Worm (Caenorhabditis elegans) whole organism, L1 larva: ENCODE results near the gene T23B5.6.

ENCODE experiments used
- C04F5.9 ChIP-seq: sonication (generic microtip); optimal IDR thresholded peaks from 2 replicates; lab custom pipeline; 2016; ENCODE audit warnings: missing genetic modification characterization, missing compliant biosample characterization
- C34B4.2 ChIP-seq: sonication (generic microtip); optimal IDR thresholded peaks from 2 replicates; lab custom pipeline; 2017; ENCODE audit warnings: mild to moderate bottlenecking, missing genetic modification characterization, missing compliant biosample characterization
- alr-1 ChIP-seq: fragments of 200-800 bp; sonication (Bioruptor generic); optimal IDR thresholded peaks from 2 replicates; lab custom pipeline; 2018; ENCODE audit warnings: borderline replicate concordance, mild to moderate bottlenecking, missing genetic modification characterization, missing compliant biosample characterization
- aly-2 ChIP-seq: fragments of 150-350 bp; optimal IDR thresholded peaks from 2 replicates; lab custom pipeline; 2014; ENCODE audit warnings: missing biosample characterization, missing genetic modification characterization
- ceh-8 ChIP-seq: fragments of 200-800 bp; sonication (Bioruptor generic); optimal IDR thresholded peaks from 2 replicates; lab custom pipeline; 2018; ENCODE audit warnings: mild to moderate bottlenecking, missing genetic modification characterization, moderate library complexity, missing compliant biosample characterization
- ceh-82 ChIP-seq, 3 experiments: fragments of 150-350 bp in 1 of 3; sonication (generic microtip) in 2 of 3; optimal IDR thresholded peaks; 2 replicates each; lab custom pipeline; 2014 to 2017; ENCODE audit warnings: missing biosample characterization in 3 of 3, missing genetic modification characterization in 3 of 3
- ceh-90 ChIP-seq: sonication (generic microtip); optimal IDR thresholded peaks from 2 replicates; lab custom pipeline; 2016; ENCODE audit warnings: missing genetic modification characterization, missing compliant biosample characterization
- dpl-1 ChIP-seq, 3 experiments: fragments of 150-350 bp in 2 of 3; sonication (generic microtip) in 1 of 3; optimal IDR thresholded peaks; 2 replicates each; lab custom pipeline; 2014 to 2017; ENCODE audit warnings: missing biosample characterization in 3 of 3, missing genetic modification characterization in 3 of 3, missing genetic modification reagents in 3 of 3
- efl-1 ChIP-seq, 4 experiments: fragments of 150-350 bp; optimal IDR thresholded peaks in 3 of 4; peaks in 1 of 4; 1 replicate in 1 of 4; 2 replicates in 3 of 4; lab custom pipeline; 2014; ENCODE audit warnings: missing biosample characterization in 2 of 4, missing genetic modification characterization in 2 of 4, missing genetic modification reagents in 2 of 4
- efl-3 ChIP-seq: fragments of 200-800 bp; sonication (Bioruptor generic); optimal IDR thresholded peaks from 2 replicates; lab custom pipeline; 2018; ENCODE audit warnings: mild to moderate bottlenecking, missing genetic modification characterization, missing compliant biosample characterization
- egl-13 ChIP-seq: sonication (generic microtip); optimal IDR thresholded peaks from 2 replicates; lab custom pipeline; 2016; ENCODE audit warnings: missing genotype, missing genetic modification reagents, missing genetic modification characterization, missing compliant biosample characterization
- elt-3 ChIP-seq, 6 experiments: fragments of 150-350 bp in 1 of 6; sonication (generic microtip); optimal IDR thresholded peaks; 2 replicates each; lab custom pipeline; 2017 to 2018; ENCODE audit warnings: missing biosample characterization in 6 of 6, missing genetic modification characterization in 6 of 6, inconsistent platforms in 1 of 6
- fkh-10 ChIP-seq: sonication (generic microtip); optimal IDR thresholded peaks from 2 replicates; lab custom pipeline; 2017; ENCODE audit warnings: missing biosample characterization, missing genetic modification reagents, missing genetic modification characterization
- fkh-8 ChIP-seq: sonication (generic microtip); optimal IDR thresholded peaks from 2 replicates; lab custom pipeline; 2016; ENCODE audit warnings: mild to moderate bottlenecking, missing genetic modification characterization, missing compliant biosample characterization
- fos-1 ChIP-seq: fragments of 150-350 bp; optimal IDR thresholded peaks from 2 replicates; lab custom pipeline; 2014; ENCODE audit warnings: missing biosample characterization, missing genetic modification characterization
- hlh-17 ChIP-seq: fragments of 200-800 bp; sonication (Bioruptor generic); optimal IDR thresholded peaks from 2 replicates; lab custom pipeline; 2018; ENCODE audit warnings: missing genetic modification characterization, mild to moderate bottlenecking, missing compliant biosample characterization, moderate library complexity, borderline replicate concordance
- irx-1 ChIP-seq: sonication (generic microtip); optimal IDR thresholded peaks from 2 replicates; lab custom pipeline; 2016; ENCODE audit warnings: missing genetic modification characterization, missing compliant biosample characterization
- isw-1 ChIP-seq: fragments of 200-800 bp; sonication (Bioruptor generic); IDR thresholded peaks from 2 replicates; pipeline ENCODE4 v1.3.6; 2022; ENCODE audit warnings: missing genetic modification characterization, missing compliant biosample characterization
- jun-1 ChIP-seq: fragments of 150-350 bp; optimal IDR thresholded peaks from 2 replicates; lab custom pipeline; 2014; ENCODE audit warnings: missing biosample characterization, missing genetic modification reagents, missing genetic modification characterization
- lin-13 ChIP-seq: fragments of 150-350 bp; optimal IDR thresholded peaks from 2 replicates; lab custom pipeline; 2014; ENCODE audit warnings: missing biosample characterization, missing genetic modification reagents, missing genetic modification characterization
- lin-14 ChIP-seq: fragments of 200-800 bp; sonication (Bioruptor generic); optimal IDR thresholded peaks from 2 replicates; lab custom pipeline; 2018; ENCODE audit warnings: mild to moderate bottlenecking, missing genetic modification characterization, moderate library complexity, missing compliant biosample characterization
- lin-15B ChIP-seq: fragments of 150-350 bp; sonication (generic microtip); optimal IDR thresholded peaks from 3 replicates; lab custom pipeline; 2014; ENCODE audit warnings: missing biosample characterization, missing genetic modification characterization
- lin-35 ChIP-seq, 2 experiments: fragments of 150-350 bp; optimal IDR thresholded peaks; 2 replicates each; lab custom pipeline; 2014; ENCODE audit warnings: missing biosample characterization in 2 of 2, missing genetic modification characterization in 2 of 2, missing genetic modification reagents in 2 of 2
- lir-3 ChIP-seq: sonication (generic microtip); optimal IDR thresholded peaks from 2 replicates; lab custom pipeline; 2016; ENCODE audit warnings: mild to moderate bottlenecking, missing genetic modification characterization, moderate library complexity, missing compliant biosample characterization; ENCODE audit not compliant: poor library complexity
- lsy-2 ChIP-seq, 2 experiments: fragments of 150-350 bp; optimal IDR thresholded peaks; 2 replicates each; lab custom pipeline; 2014; ENCODE audit warnings: missing biosample characterization in 2 of 2, missing genetic modification characterization in 2 of 2
- mef-2 ChIP-seq: fragments of 150-350 bp; optimal IDR thresholded peaks from 2 replicates; lab custom pipeline; 2014; ENCODE audit warnings: missing biosample characterization, missing genetic modification characterization
- mep-1 ChIP-seq: fragments of 150-350 bp; optimal IDR thresholded peaks from 2 replicates; lab custom pipeline; 2014; ENCODE audit warnings: missing biosample characterization, missing genetic modification characterization
- nhr-20 ChIP-seq: sonication (generic microtip); optimal IDR thresholded peaks from 2 replicates; lab custom pipeline; 2016; ENCODE audit warnings: mild to moderate bottlenecking, missing genetic modification characterization, missing compliant biosample characterization
- nhr-28 ChIP-seq: fragments of 150-350 bp; optimal IDR thresholded peaks from 2 replicates; lab custom pipeline; 2014; ENCODE audit warnings: missing biosample characterization, missing genetic modification characterization
- nhr-47 ChIP-seq: sonication (generic microtip); optimal IDR thresholded peaks from 2 replicates; lab custom pipeline; 2016; ENCODE audit warnings: mild to moderate bottlenecking, missing genetic modification characterization, moderate library complexity, missing compliant biosample characterization
- nhr-71 ChIP-seq: sonication (generic microtip); optimal IDR thresholded peaks from 2 replicates; lab custom pipeline; 2016; ENCODE audit warnings: mild to moderate bottlenecking, missing genetic modification characterization, moderate library complexity, missing compliant biosample characterization
- nhr-77 ChIP-seq: fragments of 150-350 bp; optimal IDR thresholded peaks from 2 replicates; lab custom pipeline; 2014; ENCODE audit warnings: missing biosample characterization, missing genetic modification characterization
- nhr-85 ChIP-seq: sonication (generic microtip); peaks from one replicate; lab custom pipeline; 2016; ENCODE audit warnings: missing genetic modification characterization, inconsistent platforms, missing compliant biosample characterization
- pqm-1 ChIP-seq: sonication (generic microtip); optimal IDR thresholded peaks from 3 replicates; lab custom pipeline; 2017; ENCODE audit warnings: missing biosample characterization, missing genetic modification characterization
- rnt-1 ChIP-seq: sonication (generic microtip); optimal IDR thresholded peaks from 2 replicates; lab custom pipeline; 2016; ENCODE audit warnings: mild to moderate bottlenecking, missing genetic modification characterization, moderate library complexity, missing compliant biosample characterization
- snpc-4 ChIP-seq: fragments of 150-350 bp; optimal IDR thresholded peaks from 2 replicates; lab custom pipeline; 2014; ENCODE audit warnings: missing biosample characterization, missing genetic modification characterization
- snu-23 ChIP-seq: sonication (generic microtip); optimal IDR thresholded peaks from 2 replicates; lab custom pipeline; 2016; ENCODE audit warnings: missing genetic modification characterization, missing compliant biosample characterization
- sox-4 ChIP-seq: sonication (generic microtip); optimal IDR thresholded peaks from 2 replicates; lab custom pipeline; 2016; ENCODE audit warnings: missing genetic modification characterization, missing compliant biosample characterization
- swsn-7 ChIP-seq: sonication (generic microtip); optimal IDR thresholded peaks from 2 replicates; lab custom pipeline; 2016; ENCODE audit warnings: missing genetic modification characterization, missing compliant biosample characterization
- tbx-2 ChIP-seq: sonication (generic microtip); optimal IDR thresholded peaks from 2 replicates; lab custom pipeline; 2016; ENCODE audit warnings: missing genetic modification characterization, missing compliant biosample characterization
- tlp-1 ChIP-seq: fragments of 150-350 bp; optimal IDR thresholded peaks from 2 replicates; lab custom pipeline; 2014; ENCODE audit warnings: missing biosample characterization, missing genetic modification characterization
- unc-130 ChIP-seq: fragments of 150-350 bp; optimal IDR thresholded peaks from 2 replicates; lab custom pipeline; 2017; ENCODE audit warnings: missing biosample characterization, missing genetic modification characterization, inconsistent platforms
- unc-62 ChIP-seq: fragments of 150-350 bp; optimal IDR thresholded peaks from 2 replicates; lab custom pipeline; 2014; ENCODE audit warnings: missing biosample characterization, missing genetic modification reagents, missing genetic modification characterization
- unc-86 ChIP-seq: sonication (generic microtip); optimal IDR thresholded peaks from 2 replicates; lab custom pipeline; 2016; ENCODE audit warnings: missing genetic modification characterization, missing compliant biosample characterization
- xbp-1 ChIP-seq: sonication (generic microtip); optimal IDR thresholded peaks from 2 replicates; lab custom pipeline; 2016; ENCODE audit warnings: missing genetic modification characterization, missing compliant biosample characterization
- zag-1 ChIP-seq: fragments of 150-350 bp; optimal IDR thresholded peaks from 2 replicates; lab custom pipeline; 2014; ENCODE audit warnings: missing biosample characterization, missing genetic modification characterization

The T23B5.6 gene

ce11 chrIV:12653094-12653493 is 23.9 kb downstream of the T23B5.6 start, which contains the start of the genes wdfy-3 and C26H9A.4 (continued):
- peak; percentile 39 for TF ChIP-seq lir-3 (tag; lab: Kevin White, UChicago)
- peak in 1 of 2 experiments; percentile 8 for TF ChIP-seq lin-35 (GFP tag; optimal IDR thresholded peaks at IDR 0.05; lab: Kevin White, UChicago)
- peak; percentile 29 to 31 for TF ChIP-seq efl-1 (optimal IDR thresholded peaks at IDR 0.05; lab: Kevin White, UChicago)
- TF ChIP-seq efl-1 (GFP tag; optimal IDR thresholded peaks at IDR 0.05 in 1 of 2; lab: Kevin White, UChicago): peak; percentile 8 to 24
- no peak for TF ChIP-seq efl-3 (GFP tag; lab: Kevin White, UChicago)
- no peak for TF ChIP-seq unc-62 (GFP tag; lab: Kevin White, UChicago)
- TF ChIP-seq C34B4.2 (tag; lab: Kevin White, UChicago): no peak
- peak; percentile 81 for TF ChIP-seq rnt-1 (tag; lab: Kevin White, UChicago)

- TF ChIP-seq snpc-4 (tag; lab: Kevin White, UChicago) (no peak), fkh-10 (GFP tag; lab: Kevin White, UChicago) (peak; percentile 80), nhr-28 (no peak), egl-13 (tag; lab: Kevin White, UChicago) (peak; percentile 42), snu-23 (peak; percentile 58), lin-14 (GFP tag; lab: Kevin White, UChicago) (peak; percentile 95), jun-1 (tag; lab: Kevin White, UChicago) (no peak), fkh-8 (peak; percentile 71), fos-1 (tag; lab: Kevin White, UChicago) (peak; percentile 31), isw-1 (peak; percentile 37), nhr-47 (tag; lab: Kevin White, UChicago) (peak; percentile 65), nhr-20 (tag; lab: Kevin White, UChicago) (no peak), sox-4 (tag; lab: Kevin White, UChicago) (no peak), xbp-1 (tag; lab: Kevin White, UChicago) (peak; percentile 31), nhr-85 (tag; lab: Kevin White, UChicago) (no peak), nhr-71 (tag; lab: Kevin White, UChicago) (peak; percentile 67), hlh-17 (GFP tag; lab: Kevin White, UChicago) (no peak), dpl-1 (GFP tag; optimal IDR thresholded peaks at IDR 0.05; lab: Kevin White, UChicago) (peak in 1 of 3 experiments; percentile 57), elt-3 (tag; optimal IDR thresholded peaks at IDR 0.05; lab: Kevin White, UChicago) (no peak), nhr-77 (peak; percentile 32), irx-1 (tag; lab: Kevin White, UChicago) (peak; percentile 0), tbx-2 (peak; percentile 42), tlp-1 (no peak), unc-86 (tag; lab: Kevin White, UChicago) (peak; percentile 67), pqm-1 (no peak), unc-130 (tag; lab: Kevin White, UChicago) (no peak), mep-1 (tag; lab: Kevin White, UChicago) (peak; percentile 52), lsy-2 (tag; optimal IDR thresholded peaks at IDR 0.05; lab: Kevin White, UChicago) (peak; percentile 51 to 74), ceh-90 (no peak), lin-13 (GFP tag; lab: Kevin White, UChicago) (peak; percentile 24), alr-1 (tag; lab: Kevin White, UChicago) (no peak), ceh-82 (tag; optimal IDR thresholded peaks at IDR 0.05; lab: Kevin White, UChicago) (peak; percentile 0 to 56 (median 1)), mef-2 (tag; lab: Kevin White, UChicago) (peak; percentile 46), lin-15B (tag; lab: Kevin White, UChicago) (no peak), swsn-7 (tag; lab: Kevin White, UChicago) (peak; percentile 57), ceh-8 (GFP tag; lab: Kevin White, UChicago) (no peak), lin-35 (GFP tag; optimal IDR thresholded peaks at IDR 0.05; lab: Kevin White, UChicago) (peak in 1 of 2 experiments; percentile 47), zag-1 (peak; percentile 74), C04F5.9 (tag; lab: Kevin White, UChicago) (no peak), C34B4.2 (tag; lab: Kevin White, UChicago) (no peak), efl-1 (optimal IDR thresholded peaks at IDR 0.05; lab: Kevin White, UChicago) (peak; percentile 60 to 64), efl-1 (GFP tag; optimal IDR thresholded peaks at IDR 0.05 in 1 of 2; lab: Kevin White, UChicago) (peak in 1 of 2 experiments; percentile 32), aly-2 (tag; lab: Kevin White, UChicago) (peak; percentile 46)
Measured at ce11 chrIV:12651570-12651969, 25.5 kb downstream of the T23B5.6 start.
